Worm (Caenorhabditis elegans): ENCODE results near the gene fbxb-88.

Gene fbxb-88

DNA sequence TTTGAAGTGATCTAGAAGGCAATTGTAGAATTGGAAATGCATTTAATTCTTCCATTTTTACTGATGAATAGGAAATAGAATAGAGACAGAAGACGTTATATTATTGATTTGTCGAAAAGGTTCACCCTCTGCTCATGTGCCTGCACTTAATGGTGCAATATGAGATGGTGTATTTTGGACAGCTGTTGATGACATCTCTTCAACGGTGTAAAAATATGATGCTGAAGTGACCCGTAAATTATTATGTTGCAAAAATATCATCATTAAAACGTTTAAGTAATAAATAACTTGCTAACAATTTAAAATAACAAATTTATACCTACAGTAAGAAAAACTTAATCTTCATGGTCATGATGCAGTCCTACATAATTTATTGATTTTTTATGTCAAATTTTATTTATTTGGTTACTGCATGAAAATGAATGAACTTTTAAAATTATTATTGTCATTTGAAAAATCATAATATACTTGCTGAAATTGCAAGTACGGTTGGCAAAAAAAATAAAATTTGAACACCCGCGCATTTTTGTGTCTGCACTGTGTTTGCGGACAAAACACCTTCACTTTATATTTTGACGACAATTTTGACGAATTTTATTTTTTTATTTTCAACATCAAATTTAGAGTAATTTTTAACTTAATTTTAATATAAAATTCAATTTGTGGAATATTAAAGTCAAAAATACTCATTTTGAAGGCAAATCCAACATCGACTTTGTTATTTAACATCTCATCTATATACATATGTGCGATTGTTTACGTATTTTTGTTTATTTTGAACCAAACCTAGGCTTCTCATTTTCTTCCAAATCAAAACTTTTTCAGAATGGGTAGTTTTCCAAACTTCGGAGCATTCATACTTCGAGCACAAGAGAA is at the start of gene fbxb-88, which contains the start of gene tbck-1:
fbxb-88 (minus strand) TSS at position 151 of the 876 bp plus-strand sequence.
tbck-1 (plus strand) TSS at position 826 of the 876 bp plus-strand sequence.
- TF ChIP-seq ceh-14 (tag; optimal IDR thresholded peaks at IDR 0.05) (no peak), unc-55 (GFP tag; optimal IDR thresholded peaks at IDR 0.05) (peak; percentile 68), ceh-22 (tag; optimal IDR thresholded peaks at IDR 0.05) (no peak), hlh-8 (tag; optimal IDR thresholded peaks at IDR 0.05) (no peak), madf-2 (tag; optimal IDR thresholded peaks at IDR 0.05) (no peak), sox-2 (GFP tag; IDR thresholded peaks at IDR 0.05) (no peak), ceh-18 (tag; optimal IDR thresholded peaks at IDR 0.05) (no peak), elt-2 (tag; optimal IDR thresholded peaks at IDR 0.05) (no peak), ttx-3 (tag; optimal IDR thresholded peaks at IDR 0.05) (no peak), C08G9.2 (tag; optimal IDR thresholded peaks at IDR 0.05) (no peak), unc-3 (GFP tag; conservative IDR thresholded peaks at IDR 0.05) (no peak), unc-3 (tag; optimal IDR thresholded peaks at IDR 0.05) (no peak), ceh-34 (tag; optimal IDR thresholded peaks at IDR 0.05) (peak; percentile 0), ceh-19 (GFP tag; optimal IDR thresholded peaks at IDR 0.05) (no peak), K09A11.1 (tag; optimal IDR thresholded peaks at IDR 0.05; ENCODE audit: insufficient read depth) (no peak), F13H6.1 (tag; optimal IDR thresholded peaks at IDR 0.05) (no peak), pax-1 (tag; optimal IDR thresholded peaks at IDR 0.05) (no peak), pqm-1 (tag; optimal IDR thresholded peaks at IDR 0.05) (no peak), unc-42 (tag; optimal IDR thresholded peaks at IDR 0.05) (no peak)

- TF ChIP-seq ceh-9 (tag; optimal IDR thresholded peaks at IDR 0.05) (no peak), mec-3 (tag; optimal IDR thresholded peaks at IDR 0.05; ENCODE audit: borderline replicate concordance) (no peak), hlh-6 (tag; optimal IDR thresholded peaks at IDR 0.05) (no peak), ceh-48 (tag; optimal IDR thresholded peaks at IDR 0.05) (no peak)
These were observed 48.4 kb upstream of the fbxb-88 start, which contains the start of gene F11G11.13 for ce11 chrII:4876091-4876490. Gene F11G11.13 (minus strand): TSS chrII:4876179.

- TF ChIP-seq sox-2 (GFP tag; IDR thresholded peaks at IDR 0.05), result no peak
- TF ChIP-seq dve-1 (tag; optimal IDR thresholded peaks at IDR 0.05), result no peak
- TF ChIP-seq mec-3 (tag; optimal IDR thresholded peaks at IDR 0.05; ENCODE audit: borderline replicate concordance), result no peak
- TF ChIP-seq pqm-1 (tag; optimal IDR thresholded peaks at IDR 0.05), result no peak
- no peak for TF ChIP-seq ref-2 (tag; optimal IDR thresholded peaks at IDR 0.05)
- TF ChIP-seq madf-2 (tag; optimal IDR thresholded peaks at IDR 0.05), result no peak
- no peak for TF ChIP-seq rnt-1 (tag; optimal IDR thresholded peaks at IDR 0.05)
- no peak for TF ChIP-seq pat-9 (tag; optimal IDR thresholded peaks at IDR 0.05)
- TF ChIP-seq ceh-34 (tag; optimal IDR thresholded peaks at IDR 0.05), result no peak
- TF ChIP-seq F13H6.1 (tag; optimal IDR thresholded peaks at IDR 0.05), result no peak
- no peak for TF ChIP-seq ceh-6 (GFP tag; optimal IDR thresholded peaks at IDR 0.05)
These were observed 46.7 kb upstream of the fbxb-88 start, which contains the start of gene F11G11.15 for ce11 chrII:4874335-4874861. Gene F11G11.15 (plus strand): TSS chrII:4874845.

- TF ChIP-seq pax-1 (tag; optimal IDR thresholded peaks at IDR 0.05), result no peak
- no peak for TF ChIP-seq nhr-11 (tag; optimal IDR thresholded peaks at IDR 0.05)
- TF ChIP-seq K09A11.1 (tag; optimal IDR thresholded peaks at IDR 0.05; ENCODE audit: insufficient read depth), result no peak
These were observed 45.3 kb upstream of the fbxb-88 start, which contains the start of gene col-73 for ce11 chrII:4873029-4873428. Gene col-73 (minus strand): TSS chrII:4873129.

- TF ChIP-seq ceh-34 (tag; optimal IDR thresholded peaks at IDR 0.05) (no peak), sox-4 (tag; optimal IDR thresholded peaks at IDR 0.05) (no peak), Y22D7AL.16 (tag; optimal IDR thresholded peaks at IDR 0.05) (no peak), tbx-2 (tag; optimal IDR thresholded peaks at IDR 0.05) (no peak), ceh-6 (GFP tag; optimal IDR thresholded peaks at IDR 0.05) (no peak), sox-2 (GFP tag; IDR thresholded peaks at IDR 0.05) (no peak), pat-9 (tag; optimal IDR thresholded peaks at IDR 0.05) (no peak), sdc-2 (tag; optimal IDR thresholded peaks at IDR 0.05) (no peak), fax-1 (tag; optimal IDR thresholded peaks at IDR 0.05) (no peak), pag-3 (tag; optimal IDR thresholded peaks at IDR 0.05; ENCODE audit: borderline replicate concordance) (no peak), ceh-24 (tag; optimal IDR thresholded peaks at IDR 0.05) (no peak), K09A11.1 (tag; optimal IDR thresholded peaks at IDR 0.05; ENCODE audit: insufficient read depth) (no peak), ceh-31 (tag; optimal IDR thresholded peaks at IDR 0.05) (no peak), zip-5 (tag; optimal IDR thresholded peaks at IDR 0.05) (no peak), ttx-3 (tag; optimal IDR thresholded peaks at IDR 0.05) (no peak), ref-2 (tag; optimal IDR thresholded peaks at IDR 0.05) (no peak), ama-1 (optimal IDR thresholded peaks at IDR 0.05) (no peak), lim-6 (tag; optimal IDR thresholded peaks at IDR 0.05) (no peak), nhr-232 (tag; optimal IDR thresholded peaks at IDR 0.05) (no peak)
These were observed 44.1 kb upstream of the fbxb-88 start for ce11 chrII:4871834-4872233.

Data from whole organism, late embryonic.